Worm (Caenorhabditis elegans) whole organism, L1 larva: ENCODE results near the gene best-19.

Experiments used
- ces-1 ChIP-seq: fragments of 150-350 bp; optimal IDR thresholded peaks from 2 replicates; lab custom pipeline; 2014; ENCODE audit warnings: missing biosample characterization, missing genetic modification reagents, missing genetic modification characterization
- dpl-1 ChIP-seq, 3 experiments: fragments of 150-350 bp in 2 of 3; sonication (generic microtip) in 1 of 3; optimal IDR thresholded peaks; 2 replicates each; lab custom pipeline; 2014 to 2017; ENCODE audit warnings: missing biosample characterization in 3 of 3, missing genetic modification characterization in 3 of 3, missing genetic modification reagents in 3 of 3
- fkh-10 ChIP-seq: sonication (generic microtip); optimal IDR thresholded peaks from 2 replicates; lab custom pipeline; 2017; ENCODE audit warnings: missing biosample characterization, missing genetic modification reagents, missing genetic modification characterization
- lin-14 ChIP-seq: fragments of 200-800 bp; sonication (Bioruptor generic); optimal IDR thresholded peaks from 2 replicates; lab custom pipeline; 2018; ENCODE audit warnings: mild to moderate bottlenecking, missing genetic modification characterization, moderate library complexity, missing compliant biosample characterization
- lin-39 ChIP-seq: fragments of 150-350 bp; optimal IDR thresholded peaks from 2 replicates; lab custom pipeline; 2014; ENCODE audit warnings: missing biosample characterization, missing genetic modification reagents, missing genetic modification characterization
- nhr-71 ChIP-seq: sonication (generic microtip); optimal IDR thresholded peaks from 2 replicates; lab custom pipeline; 2016; ENCODE audit warnings: mild to moderate bottlenecking, missing genetic modification characterization, moderate library complexity, missing compliant biosample characterization
- nhr-76 ChIP-seq: sonication (generic microtip); optimal IDR thresholded peaks from 2 replicates; lab custom pipeline; 2017; ENCODE audit warnings: missing biosample characterization, missing genetic modification characterization
- pag-3 ChIP-seq: sonication (generic microtip); optimal IDR thresholded peaks from 2 replicates; lab custom pipeline; 2017; ENCODE audit warnings: missing genetic modification characterization, mild to moderate bottlenecking, missing compliant biosample characterization, antibody characterized with exemption, borderline replicate concordance; ENCODE audit not compliant: insufficient read depth
- rnt-1 ChIP-seq: sonication (generic microtip); optimal IDR thresholded peaks from 2 replicates; lab custom pipeline; 2016; ENCODE audit warnings: mild to moderate bottlenecking, missing genetic modification characterization, moderate library complexity, missing compliant biosample characterization
- snpc-4 ChIP-seq: fragments of 150-350 bp; optimal IDR thresholded peaks from 2 replicates; lab custom pipeline; 2014; ENCODE audit warnings: missing biosample characterization, missing genetic modification characterization
- unc-130 ChIP-seq: fragments of 150-350 bp; optimal IDR thresholded peaks from 2 replicates; lab custom pipeline; 2017; ENCODE audit warnings: missing biosample characterization, missing genetic modification characterization, inconsistent platforms
- unc-86 ChIP-seq: sonication (generic microtip); optimal IDR thresholded peaks from 2 replicates; lab custom pipeline; 2016; ENCODE audit warnings: missing genetic modification characterization, missing compliant biosample characterization
- vab-15 ChIP-seq: sonication (generic microtip); optimal IDR thresholded peaks from 2 replicates; lab custom pipeline; 2017; ENCODE audit warnings: missing genotype, mild to moderate bottlenecking, missing genetic modification characterization, missing compliant biosample characterization
- ztf-11 ChIP-seq, 2 experiments: sonication (generic microtip); optimal IDR thresholded peaks; 2 replicates each; lab custom pipeline; 2016 to 2017; ENCODE audit warnings: missing genetic modification characterization in 2 of 2, missing biosample characterization in 1 of 2, missing compliant biosample characterization in 1 of 2

- TF ChIP-seq vab-15: no peak
- no peak for TF ChIP-seq rnt-1 (tag; lab: Kevin White, UChicago)
- no peak for TF ChIP-seq nhr-76 (tag; lab: Kevin White, UChicago)
- TF ChIP-seq ztf-11 (tag; optimal IDR thresholded peaks at IDR 0.05; lab: Kevin White, UChicago): no peak
- no peak for TF ChIP-seq pag-3
- no peak for TF ChIP-seq lin-39 (tag; lab: Kevin White, UChicago)
- TF ChIP-seq nhr-71 (tag; lab: Kevin White, UChicago): no peak
- TF ChIP-seq fkh-10 (GFP tag; lab: Kevin White, UChicago): no peak
- TF ChIP-seq dpl-1 (GFP tag; optimal IDR thresholded peaks at IDR 0.05; lab: Kevin White, UChicago): no peak
- TF ChIP-seq unc-130 (tag; lab: Kevin White, UChicago): no peak
- TF ChIP-seq ces-1 (GFP tag; lab: Kevin White, UChicago): no peak
- no peak for TF ChIP-seq unc-86 (tag; lab: Kevin White, UChicago)
- no peak for TF ChIP-seq snpc-4 (tag; lab: Kevin White, UChicago)
- no peak for TF ChIP-seq lin-14 (GFP tag; lab: Kevin White, UChicago)
Observed at ce11 chrIV:290387-290786, 6.9 kb downstream of the best-19 start.
